Worm (Caenorhabditis elegans): ENCODE measurements around the gene C49A9.2.

C49A9.2 gene

ce11 chrIV:6225143-6225542, at the start of gene C49A9.2:
Gene C49A9.2 (plus strand): TSS chrIV:6225443.
- TF ChIP-seq W03F9.2 (tag; optimal IDR thresholded peaks at IDR 0.05) (no peak), him-1 (tag; optimal IDR thresholded peaks at IDR 0.05) (no peak), dao-5 (tag; optimal IDR thresholded peaks at IDR 0.05) (no peak)

DNA sequence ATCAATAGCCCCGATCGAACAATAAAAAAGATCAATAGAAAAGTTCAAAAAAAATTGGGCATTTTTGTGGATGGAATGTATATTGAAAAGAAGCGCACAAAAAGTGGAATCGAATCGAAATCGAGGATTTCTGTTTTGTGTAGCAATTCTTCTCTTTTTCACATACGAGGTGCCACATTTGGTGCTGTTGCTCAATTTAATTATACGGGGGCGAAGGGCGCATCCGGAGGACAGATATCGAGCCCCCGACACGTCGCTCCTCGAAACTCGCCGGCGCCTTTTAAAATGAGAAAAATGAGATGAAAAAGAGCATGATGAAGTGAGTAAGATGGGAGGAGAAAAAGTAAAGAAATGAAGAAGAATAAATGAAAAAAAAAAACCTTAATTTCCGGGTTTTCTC, 47.9 kb upstream of the C49A9.2 start:
- no peak for TF ChIP-seq dao-5 (tag; optimal IDR thresholded peaks at IDR 0.05)
- TF ChIP-seq W03F9.2 (tag; optimal IDR thresholded peaks at IDR 0.05), result no peak

DNA sequence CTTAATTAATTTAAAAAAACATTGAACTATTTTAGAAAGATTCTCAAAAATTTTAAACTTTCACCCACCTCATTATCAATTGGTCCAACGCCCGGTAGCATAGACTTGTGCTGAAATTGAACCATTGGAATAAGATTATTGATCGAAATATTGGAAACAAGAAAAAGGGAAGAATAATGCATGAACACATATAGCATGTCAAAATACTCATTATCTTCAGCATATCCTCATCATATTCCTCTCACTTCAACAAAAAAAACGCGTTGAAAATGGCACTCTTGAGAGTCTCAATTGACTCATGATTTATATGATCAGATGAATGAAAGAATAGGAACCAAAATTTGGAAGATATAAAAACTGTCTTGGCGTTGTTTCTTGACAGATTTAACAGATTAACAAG, 41.5 kb upstream of the C49A9.2 start, which contains the start of gene unc-77:
Gene unc-77, minus strand, starts transcription at position 101 of the 400 bp plus-strand sequence.
- TF ChIP-seq W03F9.2 (tag; optimal IDR thresholded peaks at IDR 0.05) (no peak), him-1 (tag; optimal IDR thresholded peaks at IDR 0.05) (no peak), dao-5 (tag; optimal IDR thresholded peaks at IDR 0.05) (no peak)

DNA sequence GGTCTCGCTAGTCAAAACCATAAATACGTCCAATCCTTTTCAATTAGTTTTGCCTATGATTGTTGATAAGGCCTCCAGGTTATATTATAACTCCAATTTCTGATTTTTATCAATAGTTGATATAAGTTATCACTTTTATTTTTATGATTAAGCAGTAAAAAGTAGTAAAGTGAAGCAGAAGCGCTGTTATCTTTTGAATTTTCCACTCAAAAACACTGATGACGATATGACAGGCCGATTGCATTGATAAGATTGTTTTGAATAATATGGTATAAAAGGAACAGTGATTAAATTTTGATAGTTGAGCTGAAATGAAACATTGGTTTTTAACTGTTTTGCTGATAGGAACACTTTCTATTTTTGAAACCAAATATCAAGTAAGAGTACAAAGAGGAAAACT, 39.7 kb upstream of the C49A9.2 start, which contains the start of gene asp-9:
Gene asp-9, plus strand, starts transcription at position 312 of the 400 bp plus-strand sequence.
- TF ChIP-seq dao-5 (tag; optimal IDR thresholded peaks at IDR 0.05) (no peak), him-1 (tag; optimal IDR thresholded peaks at IDR 0.05) (no peak), W03F9.2 (tag; optimal IDR thresholded peaks at IDR 0.05) (no peak)

- TF ChIP-seq him-1 (tag; optimal IDR thresholded peaks at IDR 0.05), result no peak
- no peak for TF ChIP-seq W03F9.2 (tag; optimal IDR thresholded peaks at IDR 0.05)
- TF ChIP-seq dao-5 (tag; optimal IDR thresholded peaks at IDR 0.05), result no peak
These were observed 38.1 kb upstream of the C49A9.2 start for ce11 chrIV:6187160-6187559.

DNA sequence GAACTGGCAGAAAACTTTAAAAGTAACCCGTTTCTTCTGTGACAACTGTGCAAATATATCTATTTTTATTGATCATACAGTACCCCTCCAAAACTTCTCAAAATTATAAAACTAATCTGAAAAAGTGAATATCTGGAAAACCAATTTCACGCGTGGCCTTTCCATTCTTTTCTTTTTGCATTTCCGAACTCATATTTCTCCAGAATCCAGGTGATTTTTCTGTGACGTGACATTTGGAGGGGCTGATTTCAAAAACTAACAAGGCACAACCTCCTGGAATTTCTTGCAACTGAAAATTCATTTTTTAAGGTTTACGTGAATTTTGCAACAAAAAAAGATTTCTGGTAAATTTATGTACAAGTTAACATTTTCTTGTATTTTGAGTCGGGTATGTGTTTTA, 25.0 kb upstream of the C49A9.2 start:
- TF ChIP-seq W03F9.2 (tag; optimal IDR thresholded peaks at IDR 0.05) (no peak), him-1 (tag; optimal IDR thresholded peaks at IDR 0.05) (no peak), dao-5 (tag; optimal IDR thresholded peaks at IDR 0.05) (no peak)

ce11 chrIV:6201769-6202168, 23.5 kb upstream of the C49A9.2 start, which contains the start of gene tkr-2:
Gene tkr-2 (plus strand): TSS chrIV:6202069.
- TF ChIP-seq him-1 (tag; optimal IDR thresholded peaks at IDR 0.05) (no peak), W03F9.2 (tag; optimal IDR thresholded peaks at IDR 0.05) (no peak), dao-5 (tag; optimal IDR thresholded peaks at IDR 0.05) (no peak)

- TF ChIP-seq W03F9.2 (tag; optimal IDR thresholded peaks at IDR 0.05), result peak; percentile 90
- peak; percentile 74 for TF ChIP-seq him-1 (tag; optimal IDR thresholded peaks at IDR 0.05)
- TF ChIP-seq dao-5 (tag; optimal IDR thresholded peaks at IDR 0.05), result no peak
These were observed 18.9 kb upstream of the C49A9.2 start, which contains the start of gene C49A9.10 for ce11 chrIV:6206294-6206776. Gene C49A9.10 (minus strand): TSS chrIV:6206344.

DNA sequence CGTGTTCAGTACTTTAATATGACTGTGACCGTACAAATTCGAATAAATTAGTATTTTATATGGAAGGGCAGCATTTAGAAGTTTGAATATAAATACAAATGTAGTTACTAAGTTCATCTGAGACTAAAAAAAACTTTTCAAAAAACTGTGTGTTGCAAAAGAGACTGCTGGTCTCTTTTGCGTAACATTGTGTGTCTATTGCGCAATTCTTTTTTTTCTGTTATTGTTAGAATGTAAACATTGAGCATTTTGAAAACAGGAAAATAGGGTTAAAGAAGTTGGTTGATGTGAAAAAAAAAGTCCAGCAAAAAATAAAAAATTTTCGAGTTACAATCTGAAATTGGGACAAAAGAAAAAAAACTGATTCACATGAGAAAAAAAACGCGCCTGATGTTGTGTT, 15.9 kb upstream of the C49A9.2 start:
- no peak for TF ChIP-seq W03F9.2 (tag; optimal IDR thresholded peaks at IDR 0.05)
- no peak for TF ChIP-seq him-1 (tag; optimal IDR thresholded peaks at IDR 0.05)
- TF ChIP-seq dao-5 (tag; optimal IDR thresholded peaks at IDR 0.05), result no peak

DNA sequence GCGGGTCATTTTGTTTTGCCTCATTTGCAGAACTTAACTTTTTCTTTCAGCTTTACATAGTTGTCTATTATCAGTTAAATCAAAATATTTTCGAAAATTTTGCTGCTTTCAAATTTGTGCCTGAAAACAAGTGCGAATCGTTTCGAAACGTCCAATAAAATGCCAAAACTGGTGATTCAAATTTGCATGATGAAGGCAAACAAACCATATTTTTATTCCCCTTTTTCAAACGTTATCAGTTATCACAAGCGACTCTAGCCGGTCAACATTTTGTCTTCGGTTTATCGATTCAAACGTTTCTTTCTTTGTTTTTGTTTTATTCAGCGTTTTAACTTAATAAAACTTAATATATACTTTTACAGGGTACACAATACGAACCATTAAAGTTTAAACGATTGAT, 14.7 kb upstream of the C49A9.2 start, which contains the start of the genes ugt-24 and C49A9.6:
Gene ugt-24, minus strand, starts transcription at position 147 of the 400 bp plus-strand sequence.
Gene C49A9.6, plus strand, starts transcription at position 363 of the 400 bp plus-strand sequence.
- TF ChIP-seq dao-5 (tag; optimal IDR thresholded peaks at IDR 0.05) (no peak), him-1 (tag; optimal IDR thresholded peaks at IDR 0.05) (no peak), W03F9.2 (tag; optimal IDR thresholded peaks at IDR 0.05) (no peak)

- TF ChIP-seq W03F9.2 (tag; optimal IDR thresholded peaks at IDR 0.05) (no peak), him-1 (tag; optimal IDR thresholded peaks at IDR 0.05) (no peak), dao-5 (tag; optimal IDR thresholded peaks at IDR 0.05) (no peak)
These were observed 11.8 kb upstream of the C49A9.2 start, which contains the start of gene C49A9.5 for ce11 chrIV:6213403-6213802. Gene C49A9.5 (plus strand): TSS chrIV:6213673.

- TF ChIP-seq him-1 (tag; optimal IDR thresholded peaks at IDR 0.05) (no peak), dao-5 (tag; optimal IDR thresholded peaks at IDR 0.05) (no peak), W03F9.2 (tag; optimal IDR thresholded peaks at IDR 0.05) (no peak)
These were observed 8.2 kb upstream of the C49A9.2 start, which contains the start of gene C49A9.9 for ce11 chrIV:6217066-6217465. Gene C49A9.9 (plus strand): TSS chrIV:6217372.

DNA sequence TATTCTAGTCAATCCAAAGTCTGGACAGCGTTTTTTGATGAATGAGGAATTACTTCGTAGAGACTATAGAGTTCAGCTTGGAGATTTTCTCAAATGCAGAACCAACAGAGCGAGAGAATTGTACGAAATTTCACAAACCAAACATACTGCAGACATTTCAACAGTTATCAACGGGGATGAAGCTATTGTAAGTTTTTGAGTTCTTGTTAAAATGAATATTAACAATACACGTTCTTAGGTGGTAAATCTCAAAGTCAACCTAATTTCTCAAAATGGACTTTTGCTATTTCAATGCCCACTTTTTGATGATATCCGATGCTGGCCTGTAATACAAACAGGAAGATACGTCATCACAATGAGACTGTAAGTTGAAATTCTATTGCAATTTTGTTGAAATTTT, 7.7 kb upstream of the C49A9.2 start:
- no peak for TF ChIP-seq W03F9.2 (tag; optimal IDR thresholded peaks at IDR 0.05)
- TF ChIP-seq dao-5 (tag; optimal IDR thresholded peaks at IDR 0.05), result no peak
- no peak for TF ChIP-seq him-1 (tag; optimal IDR thresholded peaks at IDR 0.05)

DNA sequence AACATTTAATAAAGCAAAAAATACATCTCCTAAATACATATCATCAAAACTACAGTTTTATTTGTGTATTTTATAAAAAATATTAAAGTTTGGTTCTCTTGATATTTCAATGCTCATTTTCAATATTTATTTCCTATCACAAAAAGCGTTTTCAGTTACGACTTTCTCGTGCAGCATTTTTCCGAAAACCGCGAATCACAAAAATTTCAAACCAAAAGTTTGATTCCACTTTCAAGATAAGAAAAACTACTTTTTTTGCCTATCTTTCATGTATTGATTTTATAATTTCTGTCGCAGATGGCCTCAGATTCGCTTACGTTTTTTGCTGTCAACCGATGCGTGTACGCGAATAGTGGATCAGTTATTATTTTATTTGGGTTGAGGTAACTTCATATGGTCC, 5.8 kb upstream of the C49A9.2 start, which contains the start of gene C49A9.4:
Gene C49A9.4, plus strand, starts transcription at position 265 of the 400 bp plus-strand sequence.
- TF ChIP-seq W03F9.2 (tag; optimal IDR thresholded peaks at IDR 0.05) (no peak), him-1 (tag; optimal IDR thresholded peaks at IDR 0.05) (no peak), dao-5 (tag; optimal IDR thresholded peaks at IDR 0.05) (no peak)

- TF ChIP-seq him-1 (tag; optimal IDR thresholded peaks at IDR 0.05), result no peak
- no peak for TF ChIP-seq dao-5 (tag; optimal IDR thresholded peaks at IDR 0.05)
- TF ChIP-seq W03F9.2 (tag; optimal IDR thresholded peaks at IDR 0.05), result no peak
These were observed 3.4 kb upstream of the C49A9.2 start, which contains the start of gene C49A9.3 for ce11 chrIV:6221878-6222277. Gene C49A9.3 (plus strand): TSS chrIV:6222089.
